Fruit fly (Drosophila melanogaster) whole organism, embryonic: Measurements from ENCODE around the gene CG32483.

Experiments used
- Blimp-1 ChIP-seq: fragments of 200-800 bp; sonication (Bioruptor generic); optimal IDR thresholded peaks from 3 replicates; lab custom pipeline; 2018; ENCODE audit warnings: missing biosample characterization, missing genetic modification characterization, mild to moderate bottlenecking, moderate library complexity, missing genetic modification reagents
- Bteb2 ChIP-seq: fragments of 200-800 bp; sonication (Bioruptor generic); optimal IDR thresholded peaks from 2 replicates; lab custom pipeline; 2016; ENCODE audit warnings: missing biosample characterization, missing genetic modification characterization
- CG1024 ChIP-seq: fragments of 200-800 bp; sonication (Bioruptor generic); IDR thresholded peaks from 2 replicates; pipeline ENCODE4 v1.3.6; 2022; ENCODE audit warnings: missing biosample characterization, missing genetic modification characterization
- CG10565 ChIP-seq: fragments of 200-800 bp; sonication (Bioruptor generic); optimal IDR thresholded peaks from 3 replicates; lab custom pipeline; 2016; ENCODE audit warnings: missing biosample characterization, mild to moderate bottlenecking, missing genetic modification characterization
- CG11247 ChIP-seq: fragments of 200-800 bp; sonication (Bioruptor generic); IDR thresholded peaks from 2 replicates; pipeline ENCODE4 v1.3.6; 2022; ENCODE audit warnings: missing biosample characterization, missing genetic modification characterization
- CG14441 ChIP-seq: fragments of 200-800 bp; sonication (Bioruptor generic); IDR thresholded peaks from 2 replicates; pipeline ENCODE4 v1.3.6; 2022; ENCODE audit warnings: missing biosample characterization, missing genetic modification characterization
- CG15479 ChIP-seq: fragments of 200-800 bp; sonication (Bioruptor generic); optimal IDR thresholded peaks from 3 replicates; lab custom pipeline; 2019; ENCODE audit warnings: missing biosample characterization, mild to moderate bottlenecking, missing genetic modification characterization, moderate library complexity
- CG16779 ChIP-seq: fragments of 200-800 bp; sonication (Bioruptor generic); IDR thresholded peaks from 2 replicates; pipeline ENCODE4 v1.3.6; 2022; ENCODE audit warnings: missing biosample characterization, missing genetic modification characterization
- CG18011 ChIP-seq: fragments of 200-800 bp; sonication (Bioruptor generic); optimal IDR thresholded peaks from 2 replicates; lab custom pipeline; 2017; ENCODE audit warnings: missing biosample characterization, missing genetic modification characterization, mild to moderate bottlenecking, moderate library complexity, missing genotype
- CG2116 ChIP-seq: fragments of 200-800 bp; sonication (Bioruptor generic); optimal IDR thresholded peaks from 3 replicates; lab custom pipeline; 2018; ENCODE audit warnings: missing biosample characterization, mild to moderate bottlenecking, missing genetic modification characterization
- CG2199 ChIP-seq: fragments of 200-800 bp; sonication (Bioruptor generic); IDR thresholded peaks from 3 replicates; pipeline ENCODE4 v1.3.6; 2022; ENCODE audit warnings: missing biosample characterization, missing genetic modification characterization
- CG30020 ChIP-seq: fragments of 200-800 bp; optimal IDR thresholded peaks from 2 replicates; lab custom pipeline; 2019; ENCODE audit warnings: missing biosample characterization, mild to moderate bottlenecking, missing genetic modification characterization, moderate library complexity
- CG3726 ChIP-seq: fragments of 200-800 bp; sonication (Bioruptor generic); IDR thresholded peaks from 3 replicates; pipeline ENCODE4, ENCODE4 v1.3.6; 2022; ENCODE audit warnings: missing biosample characterization, missing genetic modification characterization
- CG5180 ChIP-seq: fragments of 200-800 bp; sonication (Bioruptor generic); optimal IDR thresholded peaks from 3 replicates; lab custom pipeline; 2017; ENCODE audit warnings: missing biosample characterization, missing genetic modification characterization, mild to moderate bottlenecking, moderate library complexity, missing genetic modification reagents
- CG7271 ChIP-seq: fragments of 200-800 bp; sonication (Bioruptor generic); optimal IDR thresholded peaks from 2 replicates; lab custom pipeline; 2018; ENCODE audit warnings: missing biosample characterization, mild to moderate bottlenecking, missing genetic modification characterization, moderate library complexity
- CG8281 ChIP-seq: fragments of 200-800 bp; sonication (Bioruptor generic); optimal IDR thresholded peaks from 2 replicates; lab custom pipeline; 2018; ENCODE audit warnings: missing biosample characterization, mild to moderate bottlenecking, missing genetic modification characterization, moderate library complexity
- CG8924 ChIP-seq: fragments of 200-800 bp; optimal IDR thresholded peaks from 3 replicates; lab custom pipeline; 2019; ENCODE audit warnings: missing biosample characterization, mild to moderate bottlenecking, missing genetic modification characterization, moderate library complexity
- Dek ChIP-seq: fragments of 200-800 bp; sonication (Bioruptor generic); optimal IDR thresholded peaks from 3 replicates; lab custom pipeline; 2019; ENCODE audit warnings: missing biosample characterization, mild to moderate bottlenecking, missing genetic modification characterization, moderate library complexity
- Elba2 ChIP-seq: fragments of 200-800 bp; sonication (Bioruptor generic); optimal IDR thresholded peaks from 3 replicates; lab custom pipeline; 2016; ENCODE audit warnings: missing biosample characterization, missing genetic modification characterization
- Fer2 ChIP-seq: fragments of 200-800 bp; sonication (Bioruptor generic); optimal IDR thresholded peaks from 2 replicates; lab custom pipeline; 2018; ENCODE audit warnings: missing biosample characterization, mild to moderate bottlenecking, missing genetic modification characterization, moderate library complexity
- HLH3B ChIP-seq: fragments of 200-800 bp; sonication (Bioruptor generic); IDR thresholded peaks from 2 replicates; pipeline ENCODE4 v1.3.6; 2022; ENCODE audit warnings: missing biosample characterization, missing genetic modification characterization
- HLH54F ChIP-seq: fragments of 200-800 bp; sonication (Bioruptor generic); optimal IDR thresholded peaks from 3 replicates; lab custom pipeline; 2016; ENCODE audit warnings: missing biosample characterization, missing genetic modification characterization
- Hr3 ChIP-seq: fragments of 200-800 bp; sonication (Bioruptor generic); optimal IDR thresholded peaks from 3 replicates; lab custom pipeline; 2016; ENCODE audit warnings: missing biosample characterization, missing genetic modification characterization
- MBD-R2 ChIP-seq: fragments of 200-800 bp; sonication (Bioruptor generic); IDR thresholded peaks from 2 replicates; pipeline ENCODE4 v1.3.6; 2022; ENCODE audit warnings: missing biosample characterization, missing genetic modification characterization
- Pdp1 ChIP-seq, 2 experiments: fragments of 200-800 bp; sonication (Bioruptor generic); optimal IDR thresholded peaks; 3 replicates each; lab custom pipeline; 2016; ENCODE audit warnings: missing biosample characterization in 2 of 2, missing genetic modification characterization in 2 of 2, mild to moderate bottlenecking in 1 of 2, moderate library complexity in 1 of 2
- Side ChIP-seq: fragments of 200-800 bp; sonication (Bioruptor generic); optimal IDR thresholded peaks from 2 replicates; lab custom pipeline; 2016; ENCODE audit warnings: missing biosample characterization, missing genetic modification characterization
- Stat92E ChIP-seq, 3 experiments: fragments of >200 bp in 2 of 3; fragments of 200-800 bp in 1 of 3; sonication (Bioruptor generic) in 1 of 3; optimal IDR thresholded peaks; 2 replicates each; lab custom pipeline; 2017 to 2019; ENCODE audit warnings: missing biosample characterization in 3 of 3, missing genetic modification characterization in 3 of 3, mild to moderate bottlenecking in 1 of 3, moderate library complexity in 1 of 3
- cad ChIP-seq: fragments of >200 bp; optimal IDR thresholded peaks from 2 replicates; lab custom pipeline; 2017; ENCODE audit warnings: missing biosample characterization, missing genetic modification characterization
- cato ChIP-seq: fragments of 200-800 bp; sonication (Bioruptor generic); optimal IDR thresholded peaks from 2 replicates; lab custom pipeline; 2016; ENCODE audit warnings: missing biosample characterization, missing genetic modification characterization, borderline replicate concordance
- cg ChIP-seq: fragments of 200-800 bp; sonication (Bioruptor generic); optimal IDR thresholded peaks from 3 replicates; lab custom pipeline; 2019; ENCODE audit warnings: missing biosample characterization, mild to moderate bottlenecking, missing genetic modification characterization, moderate library complexity
- chinmo ChIP-seq: fragments of 200-800 bp; sonication (Bioruptor generic); IDR thresholded peaks from 4 replicates; pipeline ENCODE4 v1.3.6; 2022; ENCODE audit warnings: missing biosample characterization, missing genetic modification characterization; ENCODE audit not compliant: partially characterized antibody
- dan ChIP-seq: fragments of 200-800 bp; sonication (Bioruptor generic); IDR thresholded peaks from 2 replicates; pipeline ENCODE4 v1.3.6; 2022; ENCODE audit warnings: missing biosample characterization, missing genetic modification characterization
- dysf ChIP-seq: fragments of 200-800 bp; sonication (Bioruptor generic); IDR thresholded peaks from 3 replicates; pipeline ENCODE4 v1.3.6; 2022; ENCODE audit warnings: missing biosample characterization, missing genetic modification characterization
- fd96Cb ChIP-seq: fragments of 200-800 bp; sonication (Bioruptor generic); optimal IDR thresholded peaks from 2 replicates; lab custom pipeline; 2018; ENCODE audit warnings: missing biosample characterization, mild to moderate bottlenecking, missing genetic modification characterization, moderate library complexity
- gcm ChIP-seq: fragments of 200-800 bp; sonication (Bioruptor generic); optimal IDR thresholded peaks from 2 replicates; lab custom pipeline; 2019; ENCODE audit warnings: missing biosample characterization, mild to moderate bottlenecking, missing genetic modification characterization, moderate library complexity
- gcm2 ChIP-seq: fragments of 200-800 bp; sonication (Bioruptor generic); optimal IDR thresholded peaks from 2 replicates; lab custom pipeline; 2016; ENCODE audit warnings: missing biosample characterization, missing genetic modification characterization
- grau ChIP-seq: fragments of 200-800 bp; optimal IDR thresholded peaks from 3 replicates; lab custom pipeline; 2019; ENCODE audit warnings: missing biosample characterization, mild to moderate bottlenecking, missing genetic modification characterization, moderate library complexity
- gro ChIP-seq: fragments of 200-800 bp; sonication (Bioruptor generic); optimal IDR thresholded peaks from 2 replicates; lab custom pipeline; 2016; ENCODE audit warnings: missing biosample characterization, missing genetic modification characterization
- ham ChIP-seq: fragments of 200-800 bp; sonication (Bioruptor generic); IDR thresholded peaks from 2 replicates; pipeline ENCODE4 v1.3.6; 2022; ENCODE audit warnings: missing biosample characterization, missing genetic modification characterization
- ind ChIP-seq: fragments of 200-800 bp; sonication (Bioruptor generic); optimal IDR thresholded peaks from 3 replicates; lab custom pipeline; 2016; ENCODE audit warnings: missing biosample characterization, missing genetic modification characterization
- lola ChIP-seq, 3 experiments: fragments of >200 bp in 2 of 3; fragments of 200-800 bp in 1 of 3; sonication (Bioruptor generic) in 1 of 3; optimal IDR thresholded peaks; 2 replicates each; lab custom pipeline; 2017 to 2019; ENCODE audit warnings: missing biosample characterization in 3 of 3, missing genetic modification characterization in 3 of 3, mild to moderate bottlenecking in 1 of 3, moderate library complexity in 1 of 3
- mam ChIP-seq: fragments of 200-800 bp; sonication (Bioruptor generic); optimal IDR thresholded peaks from 3 replicates; lab custom pipeline; 2016; ENCODE audit warnings: missing biosample characterization, missing genetic modification characterization
- nerfin-2 ChIP-seq: fragments of 200-800 bp; sonication (Bioruptor generic); IDR thresholded peaks from 2 replicates; pipeline ENCODE4 v1.3.6; 2022; ENCODE audit warnings: missing biosample characterization, missing genetic modification characterization; ENCODE audit not compliant: partially characterized antibody
- psq ChIP-seq: fragments of 200-800 bp; sonication (Bioruptor generic); optimal IDR thresholded peaks from 2 replicates; lab custom pipeline; 2017; ENCODE audit warnings: missing biosample characterization, missing genetic modification characterization
- slbo ChIP-seq: fragments of 200-800 bp; sonication (Bioruptor generic); IDR thresholded peaks from 2 replicates; pipeline ENCODE4 v1.3.6; 2022; ENCODE audit warnings: missing biosample characterization, missing genetic modification characterization
- sr ChIP-seq: fragments of 200-800 bp; sonication (Bioruptor generic); IDR thresholded peaks from 3 replicates; pipeline ENCODE4 v1.3.6; 2022; ENCODE audit warnings: missing biosample characterization, missing genetic modification characterization
- toy ChIP-seq: fragments of 200-800 bp; sonication (Bioruptor generic); IDR thresholded peaks from 2 replicates; pipeline ENCODE4 v1.3.6; 2022; ENCODE audit warnings: missing biosample characterization, missing genetic modification characterization
- yki ChIP-seq: fragments of >200 bp; optimal IDR thresholded peaks from 3 replicates; lab custom pipeline; 2018

CG32483 gene

dm6 chr3L:724518-725341, 34.8 kb upstream of the CG32483 start (continued):
- TF ChIP-seq sr (GFP tag; lab: Robert Waterston, UW) (peak; percentile 79), ham (GFP tag; lab: Robert Waterston, UW) (no peak), psq (GFP tag; lab: Kevin White, UChicago) (peak; percentile 76), nerfin-2 (peak; percentile 40; the same call in 1 of the 2 replicates), CG2199 (GFP tag; lab: Robert Waterston, UW) (peak; percentile 97), cg (GFP tag; lab: Kevin White, UChicago) (no peak), Dek (tag; lab: Kevin White, UChicago) (peak; percentile 53), Pdp1 (GFP tag; optimal IDR thresholded peaks at IDR 0.05; lab: Kevin White, UChicago) (peak; percentile 84 to 94), CG30020 (tag; lab: Kevin White, UChicago) (peak; percentile 77), toy (GFP tag; lab: Robert Waterston, UW) (peak; percentile 70), CG11247 (GFP tag; lab: Robert Waterston, UW) (peak; percentile 86), cad (GFP tag; lab: Kevin White, UChicago) (no peak), MBD-R2 (GFP tag; lab: Robert Waterston, UW) (peak; percentile 63; the same call in 1 of the 2 replicates), CG10565 (GFP tag; lab: Kevin White, UChicago) (peak; percentile 90), Stat92E (GFP tag; optimal IDR thresholded peaks at IDR 0.05; lab: Kevin White, UChicago) (peak in 1 of 3 experiments; percentile 74), dan (GFP tag; lab: Robert Waterston, UW) (peak; percentile 96), dysf (peak; percentile 87), CG8924 (tag; lab: Kevin White, UChicago) (peak; percentile 95), CG2116 (GFP tag; lab: Kevin White, UChicago) (peak; percentile 67), gcm (GFP tag; lab: Kevin White, UChicago) (peak; percentile 97), cato (peak; percentile 93), Blimp-1 (GFP tag; lab: Kevin White, UChicago) (peak; percentile 94), Hr3 (GFP tag; lab: Kevin White, UChicago) (peak; percentile 88), CG5180 (GFP tag; lab: Kevin White, UChicago) (peak; percentile 75), CG3726 (peak; percentile 96), CG14441 (GFP tag; lab: Robert Waterston, UW) (peak; percentile 87), HLH3B (GFP tag; lab: Robert Waterston, UW) (peak; percentile 91), fd96Cb (tag; lab: Kevin White, UChicago) (peak; percentile 93), CG1024 (GFP tag; lab: Robert Waterston, UW) (peak; percentile 86), Side (peak; percentile 93), Bteb2 (GFP tag; lab: Kevin White, UChicago) (peak; percentile 80), CG18011 (GFP tag; lab: Kevin White, UChicago) (peak; percentile 46), HLH54F (GFP tag; lab: Kevin White, UChicago) (peak; percentile 68), Fer2 (peak; percentile 2), CG15479 (peak; percentile 76), CG8281 (tag; lab: Kevin White, UChicago) (peak; percentile 69), ind (GFP tag; lab: Kevin White, UChicago) (peak; percentile 78), mam (peak; percentile 90), CG16779 (no peak), chinmo (GFP tag; lab: Robert Waterston, UW) (no peak), slbo (peak; percentile 74), Elba2 (GFP tag; lab: Kevin White, UChicago) (peak; percentile 76), lola (GFP tag; optimal IDR thresholded peaks at IDR 0.05; lab: Kevin White, UChicago) (peak in 1 of 3 experiments; percentile 98), CG7271 (peak; percentile 86), grau (peak; percentile 87), gcm2 (GFP tag; lab: Kevin White, UChicago) (peak; percentile 89), yki (lab: Kevin White, UChicago) (no peak), gro (GFP tag; lab: Kevin White, UChicago) (peak; percentile 72)
